Fruit fly (Drosophila melanogaster) whole organism, larva: ENCODE measurements around the gene VAChT.

Experiments used
- noc ChIP-seq: fragments of 200-800 bp; sonication (Bioruptor generic); optimal IDR thresholded peaks from 3 replicates; lab custom pipeline; 2019; ENCODE audit warnings: missing biosample characterization, mild to moderate bottlenecking, missing genetic modification characterization, moderate library complexity

The VAChT gene

DNA sequence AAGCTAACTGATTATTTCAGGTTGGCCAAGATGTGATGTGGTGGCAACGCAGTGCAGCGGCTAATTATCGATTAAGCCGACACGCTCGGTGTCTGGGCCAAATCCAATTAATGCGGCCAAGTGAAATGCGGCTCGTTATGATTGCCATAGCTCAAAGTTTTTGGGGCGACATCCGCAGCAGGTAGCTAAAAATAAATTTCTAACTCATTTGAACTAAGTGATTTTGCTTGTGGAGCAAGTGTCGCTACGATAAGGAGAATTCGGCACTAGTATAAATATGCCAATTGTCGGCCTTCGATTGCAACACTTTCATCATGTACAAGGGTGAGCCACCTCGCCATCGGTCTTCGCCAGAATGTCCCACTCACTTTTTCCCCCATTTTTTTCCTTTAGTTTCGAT lies 10.3 kb upstream of the VAChT start, which contains the start of gene CG34282:
Gene CG34282 (plus strand): TSS at position 301 of the 400 bp plus-strand sequence.
- no peak for TF ChIP-seq noc (tag; lab: Kevin White, UChicago)

DNA sequence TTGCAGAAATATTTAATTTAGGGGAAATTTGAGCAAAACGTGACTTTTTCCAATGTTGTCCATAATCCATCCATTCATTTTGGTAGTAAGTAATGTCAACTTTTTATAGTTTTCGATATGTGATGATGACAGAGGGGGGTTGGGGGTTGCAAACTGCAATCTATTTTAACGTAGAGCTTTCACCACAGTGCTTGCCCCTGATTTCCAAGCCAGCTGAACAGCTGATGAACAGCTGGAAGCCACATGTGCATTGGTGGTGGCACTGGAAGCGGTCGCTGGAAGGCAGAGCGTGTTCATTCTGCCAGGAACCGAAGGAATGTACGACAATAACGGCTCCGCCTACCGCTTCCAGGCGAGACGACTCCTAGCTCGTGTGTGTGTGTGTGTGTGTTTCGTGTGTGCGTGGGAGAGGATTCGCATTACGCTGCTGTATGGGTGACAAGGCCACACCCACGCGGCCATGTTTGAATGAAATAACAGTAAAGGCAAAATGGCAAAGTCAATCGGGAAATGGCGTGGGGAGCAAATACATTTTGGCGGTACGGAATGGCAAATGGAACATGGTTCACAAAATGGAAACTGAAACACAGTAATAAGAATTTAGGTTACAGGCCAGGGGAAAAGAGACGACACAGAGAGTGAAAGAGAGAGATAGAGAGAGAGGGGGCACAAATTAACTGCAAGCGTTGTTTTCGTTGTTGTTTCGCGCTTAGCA lies 6.3 kb upstream of the VAChT start:
- no peak for TF ChIP-seq noc (tag; lab: Kevin White, UChicago)

DNA sequence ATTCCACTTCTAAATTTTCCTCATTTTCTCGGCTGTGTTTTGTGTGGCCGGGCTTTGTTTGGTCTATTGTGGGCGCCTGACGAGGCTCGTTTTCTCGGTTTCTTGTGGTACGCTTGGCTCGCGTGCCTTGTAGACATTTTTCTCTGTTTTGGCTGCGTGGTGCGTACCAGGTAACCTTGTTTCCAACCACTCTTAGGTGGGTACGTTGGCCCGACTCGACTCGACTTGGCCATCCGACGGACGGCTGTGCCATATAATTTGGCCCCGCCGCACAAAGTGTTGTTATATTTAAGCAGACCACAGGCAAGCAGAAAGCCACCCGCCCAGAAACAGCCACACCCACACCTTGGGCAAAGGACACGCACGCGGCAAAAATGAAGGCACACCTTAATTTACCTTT lies 1.8 kb upstream of the VAChT start:
- TF ChIP-seq noc (tag; lab: Kevin White, UChicago), result no peak

DNA sequence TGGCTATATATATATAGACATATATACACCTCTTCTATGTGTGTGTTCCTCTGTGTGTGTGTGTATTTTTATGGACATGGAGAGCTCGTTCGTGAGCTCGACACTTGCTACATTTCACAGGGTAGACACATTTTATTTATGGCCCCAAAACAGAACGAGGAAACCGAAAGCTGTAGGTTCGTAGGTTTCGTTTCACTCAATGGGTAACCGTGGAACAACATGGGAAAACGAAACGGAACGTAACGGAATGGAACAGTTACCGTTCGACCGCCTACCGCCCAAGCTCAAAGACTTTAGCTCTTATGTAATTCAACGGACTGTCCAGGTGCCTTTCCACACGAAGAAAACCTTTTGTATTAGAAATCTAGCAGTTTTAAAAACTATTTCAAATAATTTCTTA lies 988 bp downstream of the VAChT start:
- TF ChIP-seq noc (tag; lab: Kevin White, UChicago), result no peak

DNA sequence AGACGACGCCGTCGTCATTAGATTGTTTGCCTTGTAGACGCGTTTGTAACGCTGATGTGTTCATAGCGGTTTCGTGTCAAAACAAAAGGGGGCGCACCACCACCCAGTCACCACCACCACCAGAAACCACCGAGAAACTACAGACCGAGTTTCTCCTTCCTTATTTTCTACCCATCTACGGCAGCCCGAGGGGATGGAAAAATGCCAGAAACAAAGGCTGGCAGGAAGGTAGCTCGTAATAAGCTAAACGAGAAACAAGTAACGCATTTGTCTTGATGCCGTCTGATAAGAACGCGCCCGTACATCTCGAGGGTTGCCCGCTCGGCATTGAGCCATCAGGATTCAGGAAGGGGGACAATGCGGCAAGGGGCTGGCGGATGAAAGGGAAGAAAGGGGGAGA lies 2.2 kb downstream of the VAChT start:
- no peak for TF ChIP-seq noc (tag; lab: Kevin White, UChicago)

DNA sequence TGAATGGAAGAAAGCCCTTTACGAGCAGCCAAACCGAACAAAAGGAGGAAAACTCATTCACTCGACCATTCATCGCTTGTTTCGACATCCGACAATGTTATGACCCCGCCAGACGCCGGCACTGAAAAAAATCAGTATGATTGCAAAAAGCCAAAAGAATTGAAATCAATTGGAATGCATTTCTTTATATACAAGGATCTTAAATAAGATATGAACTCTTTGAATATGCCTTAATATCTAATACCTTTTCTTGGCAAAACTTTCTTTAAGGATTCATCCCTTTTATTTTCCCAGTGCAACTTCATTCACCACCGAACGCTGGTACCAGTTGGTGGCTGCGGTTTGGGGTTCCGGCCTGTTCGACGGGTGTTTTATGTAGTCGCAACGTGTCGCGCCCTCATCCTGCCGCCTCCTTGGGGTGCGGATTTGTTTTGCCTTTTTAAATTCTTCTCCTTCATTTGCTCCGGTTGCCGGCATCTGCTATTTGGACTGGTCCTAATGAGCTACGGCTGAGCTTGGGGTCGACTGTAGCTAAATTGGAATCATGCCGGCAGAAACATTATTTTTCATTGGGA lies 14.6 kb downstream of the VAChT start:
- TF ChIP-seq noc (tag; lab: Kevin White, UChicago), result peak; percentile 45

DNA sequence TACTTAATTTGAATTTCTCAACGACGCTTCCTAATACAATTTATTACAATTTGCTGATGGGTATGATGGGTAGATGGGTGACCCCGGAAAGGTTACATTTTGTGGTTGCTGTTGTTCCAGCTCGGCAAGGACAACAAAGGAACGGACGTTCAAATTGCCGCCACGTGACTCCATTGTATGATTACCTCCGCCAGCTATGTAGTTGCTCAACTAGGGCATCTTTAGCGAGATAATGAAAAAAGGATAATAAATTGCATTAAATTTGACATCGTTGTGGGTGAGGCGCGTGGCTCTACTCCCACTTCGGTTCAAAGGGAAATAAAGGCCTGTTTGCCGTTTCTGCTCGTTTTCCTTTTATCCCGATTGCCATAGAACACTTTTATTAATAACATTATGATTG lies 16.1 kb downstream of the VAChT start:
- no peak for TF ChIP-seq noc (tag; lab: Kevin White, UChicago)

DNA sequence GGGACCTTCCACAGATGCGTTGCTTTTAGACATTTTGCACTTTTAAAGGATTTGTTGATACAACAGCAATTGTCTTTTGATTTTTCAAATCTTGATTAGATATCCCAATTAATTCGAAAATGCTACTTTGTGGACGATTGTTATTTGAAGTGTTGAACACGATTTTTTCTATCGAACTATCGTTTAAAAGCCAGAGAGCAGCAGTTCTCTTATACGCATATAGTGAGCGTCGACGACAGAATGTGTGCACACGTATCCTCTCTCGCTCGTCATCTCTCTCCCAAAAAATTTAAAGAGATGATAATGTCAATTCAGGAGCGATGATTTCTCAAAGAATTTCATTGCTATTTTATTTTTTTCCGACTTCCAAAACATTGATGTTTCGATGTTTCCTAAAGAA lies 17.2 kb downstream of the VAChT start, which contains the start of gene CG34283:
Gene CG34283 (minus strand): TSS at position 101 of the 400 bp plus-strand sequence.
- no peak for TF ChIP-seq noc (tag; lab: Kevin White, UChicago)

DNA sequence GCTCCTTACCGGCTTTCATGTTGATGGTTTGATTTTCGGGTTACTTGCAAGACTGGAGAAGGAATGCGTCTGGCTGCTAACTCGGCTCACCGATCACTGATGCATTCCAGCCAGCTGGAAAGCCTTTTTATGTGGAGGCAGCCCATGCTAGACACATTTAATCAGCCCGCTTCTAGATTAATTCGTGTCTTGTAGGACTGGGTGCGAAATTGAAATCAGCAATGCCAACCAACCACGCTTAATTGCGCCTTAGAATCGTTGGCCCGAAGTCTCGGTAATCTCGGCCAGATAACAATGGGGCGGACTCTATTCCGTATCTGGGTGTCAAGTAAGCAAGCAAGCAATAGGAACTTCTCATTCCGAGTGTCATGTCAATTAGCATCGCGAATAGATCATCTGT lies 21.0 kb downstream of the VAChT start, which contains the start of gene CG7714:
Gene CG7714 (minus strand): TSS at position 101 of the 400 bp plus-strand sequence.
- TF ChIP-seq noc (tag; lab: Kevin White, UChicago), result no peak

DNA sequence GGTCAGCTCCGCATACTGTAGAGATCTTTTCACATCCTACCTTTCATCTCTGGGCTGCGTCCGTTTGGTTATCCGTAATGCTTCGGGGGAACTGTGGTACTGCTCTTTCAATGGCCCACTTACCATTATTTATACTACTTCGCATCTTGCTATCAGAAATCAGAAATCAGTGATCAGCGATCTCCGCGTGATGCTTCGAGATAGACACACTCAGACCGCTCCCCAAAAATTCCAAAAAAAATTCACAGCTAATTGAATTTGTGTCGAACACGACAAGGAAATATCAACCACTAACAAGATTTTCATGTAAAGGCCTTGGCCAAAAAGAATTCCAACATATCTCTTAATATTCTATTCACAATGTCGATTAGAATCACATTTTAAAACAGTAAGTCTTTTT lies 23.1 kb downstream of the VAChT start, which contains the start of gene CG7715:
Gene CG7715 (minus strand): TSS at position 101 of the 400 bp plus-strand sequence.
- TF ChIP-seq noc (tag; lab: Kevin White, UChicago), result no peak

DNA sequence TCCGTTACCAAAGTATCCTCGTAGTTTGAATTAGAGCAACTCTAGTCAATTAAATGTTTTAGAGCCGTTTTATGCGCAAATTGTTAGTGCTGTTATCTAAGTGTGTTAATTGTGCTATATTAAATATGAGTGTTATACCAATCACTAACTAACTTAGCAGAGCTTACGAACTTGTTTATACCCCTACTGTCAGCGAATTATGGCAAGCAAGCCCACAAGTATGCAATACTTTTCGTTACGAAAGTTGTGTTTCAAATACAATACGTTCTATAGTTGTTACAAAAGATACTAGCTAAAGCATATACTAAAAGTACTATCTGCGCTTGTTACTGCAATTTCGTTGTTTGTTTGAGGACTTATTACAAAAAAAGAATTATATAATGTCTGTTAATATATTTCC lies 25.9 kb downstream of the VAChT start:
- TF ChIP-seq noc (tag; lab: Kevin White, UChicago), result no peak

DNA sequence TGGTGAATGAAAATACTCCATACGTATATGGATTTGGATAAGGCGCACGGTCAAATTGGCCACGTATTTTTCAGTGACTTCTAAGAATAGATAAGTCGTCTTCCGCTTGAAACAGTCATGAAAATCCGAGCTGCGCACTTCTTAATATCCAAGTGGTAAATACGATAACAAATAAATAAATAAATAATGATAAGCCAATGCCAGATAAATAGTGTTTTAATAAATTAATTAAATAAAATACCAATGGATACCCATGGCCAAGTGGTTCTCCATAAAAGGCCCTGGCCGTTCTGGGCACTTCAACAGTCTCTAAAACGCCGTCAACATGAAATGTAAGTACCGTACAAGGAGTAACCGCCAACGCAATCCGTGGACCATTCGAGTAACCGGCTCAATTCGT lies 27.1 kb downstream of the VAChT start, which contains the start of gene CG14302:
Gene CG14302 (plus strand): TSS at position 301 of the 400 bp plus-strand sequence.
- no peak for TF ChIP-seq noc (tag; lab: Kevin White, UChicago)

DNA sequence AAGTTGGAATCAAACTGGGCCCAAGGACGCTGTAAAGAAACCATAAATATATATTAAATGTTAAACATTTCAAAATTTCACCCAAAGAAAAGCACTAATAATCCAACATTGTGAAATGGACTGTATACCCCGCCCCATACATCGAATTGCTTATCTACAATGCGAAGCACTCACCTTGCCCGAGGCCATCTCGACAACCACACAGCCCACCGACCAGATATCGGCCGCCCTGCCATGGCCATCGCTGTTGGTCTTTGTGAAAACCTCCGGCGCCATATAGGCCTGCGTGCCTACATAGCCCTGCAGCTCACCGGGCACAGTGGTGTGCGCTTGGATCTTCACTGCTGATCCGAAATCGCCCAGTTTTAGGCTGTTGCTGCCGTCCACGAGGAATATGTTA lies 28.3 kb downstream of the VAChT start:
- TF ChIP-seq noc (tag; lab: Kevin White, UChicago), result no peak

DNA sequence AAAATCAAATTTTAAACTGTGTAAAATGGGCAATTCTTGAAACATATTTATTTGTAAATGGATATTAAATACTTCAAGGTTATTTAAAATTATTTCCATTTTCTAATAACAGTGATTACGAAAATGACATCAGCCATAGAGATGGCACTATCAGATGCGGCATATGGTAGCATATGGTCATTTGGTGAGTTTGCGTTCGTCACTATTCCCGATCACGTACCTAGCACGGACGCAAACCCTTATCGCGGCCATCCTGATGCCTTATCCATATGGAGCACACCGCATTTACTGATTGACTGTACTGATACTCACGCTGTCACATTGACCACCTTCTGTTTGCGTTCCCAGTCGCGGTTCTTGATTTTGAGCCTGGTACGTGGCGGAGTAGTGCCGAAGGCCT lies 32.8 kb downstream of the VAChT start:
- TF ChIP-seq noc (tag; lab: Kevin White, UChicago), result no peak

DNA sequence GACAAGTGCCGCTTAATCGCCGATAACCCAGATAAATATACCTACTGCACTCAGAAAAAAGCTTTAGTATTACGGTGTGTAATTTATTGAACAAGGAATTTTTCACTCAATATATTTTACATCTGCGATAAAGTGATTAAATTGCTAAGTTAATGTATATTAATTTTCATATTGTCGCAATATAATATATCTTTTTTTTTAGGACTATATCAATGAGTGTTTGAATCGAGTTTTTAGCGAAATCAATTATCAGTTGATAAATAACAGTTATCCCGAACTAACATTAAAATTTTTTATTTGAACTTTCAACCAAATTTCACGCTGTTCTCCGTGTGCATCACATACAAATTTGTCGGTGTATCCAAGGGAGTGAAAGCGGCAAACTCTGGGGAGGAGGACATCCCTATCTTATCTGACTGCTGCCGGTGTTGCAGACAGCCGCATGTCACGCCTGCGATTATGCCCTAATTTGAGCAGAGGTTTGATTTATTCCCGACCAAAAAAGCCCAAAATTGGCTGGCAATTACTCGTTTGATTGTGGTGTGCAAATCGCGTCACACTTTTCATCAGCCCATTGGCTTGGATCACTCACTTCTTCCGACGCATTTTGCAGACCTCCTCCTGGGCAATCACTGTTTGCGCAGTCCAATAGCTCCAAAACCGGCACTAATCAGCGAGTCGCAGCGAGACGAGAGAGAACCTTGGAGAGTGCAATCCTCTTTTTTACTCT lies 33.6 kb downstream of the VAChT start:
- TF ChIP-seq noc (tag; lab: Kevin White, UChicago), result no peak

DNA sequence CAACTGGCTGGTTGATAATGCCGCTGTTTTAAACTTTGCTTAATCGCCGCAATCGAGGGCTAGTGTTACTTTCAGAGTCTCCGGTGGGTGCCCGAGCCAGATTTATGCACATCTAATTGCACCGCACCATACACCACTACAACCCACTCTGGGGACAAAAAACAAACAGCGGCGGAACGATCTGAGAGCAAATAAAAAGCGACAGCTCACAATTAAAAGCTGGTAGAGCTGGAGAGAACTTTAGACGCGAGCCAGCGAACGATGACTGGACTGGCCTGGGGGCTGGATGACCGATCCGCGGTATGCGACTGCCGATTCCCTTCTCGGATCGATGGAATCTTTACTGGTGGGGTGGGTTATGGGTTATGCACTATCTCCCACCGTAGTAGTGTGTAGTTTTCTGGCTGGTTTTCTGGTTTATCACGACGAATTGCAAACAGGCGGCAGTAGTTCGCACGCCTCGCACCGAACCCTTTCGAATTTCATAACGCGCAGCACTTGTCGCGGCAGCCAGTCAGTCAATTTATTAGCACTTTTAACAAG lies 34.2 kb downstream of the VAChT start:
- TF ChIP-seq noc (tag; lab: Kevin White, UChicago), result no peak
